Worm (Caenorhabditis elegans): ENCODE measurements around the gene F46B6.4.

Gene F46B6.4

ce11 chrV:9733920-9734454, 45.3 kb downstream of the F46B6.4 start, which contains the start of gene cal-7:
cal-7 (plus strand) TSS chrV:9734103.
- TF ChIP-seq W03F9.2 (tag; optimal IDR thresholded peaks at IDR 0.05) = no peak
- TF ChIP-seq him-1 (tag; optimal IDR thresholded peaks at IDR 0.05) = no peak
- TF ChIP-seq dao-5 (tag; optimal IDR thresholded peaks at IDR 0.05) = no peak

DNA sequence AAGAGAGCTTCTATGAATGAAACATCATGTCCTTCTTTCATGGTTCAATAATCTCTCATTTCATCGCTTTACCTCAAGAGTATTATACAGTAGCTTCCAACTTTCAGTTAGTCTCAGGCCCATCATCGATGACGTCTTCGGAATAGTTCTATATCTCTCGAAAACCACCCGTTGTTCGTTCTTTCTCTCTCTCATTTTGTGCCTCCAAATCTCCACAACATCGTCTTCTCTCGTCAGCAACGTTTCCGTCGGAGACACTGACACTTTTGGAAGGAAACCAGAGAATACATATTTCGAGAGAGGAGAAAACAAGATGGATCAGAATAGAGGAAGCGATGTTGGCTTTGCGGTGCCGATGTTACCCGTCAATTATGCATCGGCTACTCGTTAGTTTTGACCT, 47.5 kb downstream of the F46B6.4 start:
- TF ChIP-seq him-1 (tag; optimal IDR thresholded peaks at IDR 0.05) = no peak
- TF ChIP-seq W03F9.2 (tag; optimal IDR thresholded peaks at IDR 0.05) = no peak
- TF ChIP-seq dao-5 (tag; optimal IDR thresholded peaks at IDR 0.05) = no peak

DNA sequence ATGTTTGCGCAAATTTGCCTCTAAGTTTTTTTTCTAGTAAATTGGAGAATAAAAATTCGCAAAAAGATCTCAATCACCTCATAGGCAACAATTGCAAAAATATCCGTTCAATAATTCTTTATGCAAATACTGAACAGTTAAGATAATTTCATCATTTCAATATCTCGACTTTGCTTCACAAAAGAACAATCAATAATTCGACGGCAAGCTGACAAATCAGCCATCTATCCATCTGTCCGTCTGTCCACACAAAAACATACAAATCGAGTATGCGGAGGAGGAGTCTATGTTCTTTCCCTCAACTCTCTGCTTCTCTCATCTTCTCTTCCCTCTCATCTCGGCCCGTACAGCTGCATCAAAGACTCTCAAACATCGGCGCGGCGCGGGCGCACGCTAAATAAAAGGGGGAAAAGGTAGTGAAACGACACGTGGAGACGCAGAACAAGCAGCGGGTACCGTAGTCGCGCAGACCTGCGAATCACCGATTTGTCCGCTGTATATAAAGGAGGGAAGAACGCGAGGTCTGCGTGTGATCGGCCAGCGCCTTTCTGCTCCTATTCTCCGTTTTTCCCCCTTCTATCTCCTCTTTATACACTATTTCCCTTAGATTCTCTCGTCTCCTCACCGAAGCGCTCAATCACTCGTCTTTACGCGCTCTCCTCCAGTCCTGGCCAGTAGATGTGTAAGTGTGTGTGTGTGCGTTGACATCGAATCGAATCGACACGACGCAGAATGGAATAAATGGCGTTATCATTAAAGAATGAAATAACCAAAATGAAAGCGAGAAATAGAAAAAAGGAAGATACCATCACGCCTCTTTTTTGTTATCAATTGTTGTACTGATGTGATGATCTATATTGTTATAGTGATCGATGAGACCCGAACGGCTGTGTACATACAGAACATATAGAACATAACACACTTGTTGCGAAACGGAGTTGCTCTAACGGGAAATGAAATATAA, 48.3 kb downstream of the F46B6.4 start:
- TF ChIP-seq him-1 (tag; optimal IDR thresholded peaks at IDR 0.05) (peak; percentile 96), W03F9.2 (tag; optimal IDR thresholded peaks at IDR 0.05) (peak; percentile 38), dao-5 (tag; optimal IDR thresholded peaks at IDR 0.05) (peak; percentile 39)

- TF ChIP-seq dao-5 (tag; optimal IDR thresholded peaks at IDR 0.05) = no peak
- TF ChIP-seq him-1 (tag; optimal IDR thresholded peaks at IDR 0.05) = no peak
- TF ChIP-seq W03F9.2 (tag; optimal IDR thresholded peaks at IDR 0.05) = peak; percentile 28
These were observed 49.7 kb downstream of the F46B6.4 start, which contains the start of the genes aagr-3 and drap-1 for ce11 chrV:9729462-9730162. aagr-3 (minus strand) TSS chrV:9729512. drap-1 (plus strand) TSS chrV:9730106.

Measured in whole organism, L4/young adult.